Worm (Caenorhabditis elegans) whole organism, young adult: ENCODE data around the gene C16C10.9.

Experiments used
- B0035.1 ChIP-seq: sonication (generic microtip); optimal IDR thresholded peaks from 2 replicates; lab custom pipeline; 2016; ENCODE audit warnings: missing genetic modification characterization, mild to moderate bottlenecking, missing compliant biosample characterization, missing genotype, missing genetic modification reagents
- T26A5.8 ChIP-seq: sonication (generic microtip); optimal IDR thresholded peaks from 2 replicates; lab custom pipeline; 2016; ENCODE audit warnings: missing genetic modification characterization, missing compliant biosample characterization
- ama-1 ChIP-seq, 3 experiments: fragments of 150-350 bp in 1 of 3; sonication (generic microtip) in 2 of 3; optimal IDR thresholded peaks; 2 replicates each; lab custom pipeline; 2014 to 2018; ENCODE audit warnings: missing biosample characterization in 2 of 3, missing genetic modification characterization in 2 of 3, missing genetic modification reagents in 2 of 3
- cebp-1 ChIP-seq, 2 experiments: fragments of 200-800 bp in 1 of 2; sonication (Bioruptor generic) in 1 of 2; sonication (generic microtip) in 1 of 2; IDR thresholded peaks in 1 of 2; optimal IDR thresholded peaks in 1 of 2; 2 replicates each; pipeline versions ENCODE4 v1.3.6 to Lab custom; 2017 to 2022; ENCODE audit warnings: missing compliant biosample characterization in 2 of 2, missing genetic modification characterization in 2 of 2, mild to moderate bottlenecking in 1 of 2, missing genetic modification reagents in 1 of 2, moderate library complexity in 1 of 2
- efl-1 ChIP-seq: fragments of 150-350 bp; optimal IDR thresholded peaks from 2 replicates; lab custom pipeline; 2014; ENCODE audit warnings: missing biosample characterization, missing genetic modification reagents, missing genetic modification characterization
- ets-4 ChIP-seq: fragments of 200-800 bp; sonication (Bioruptor generic); optimal IDR thresholded peaks from 2 replicates; lab custom pipeline; 2018; ENCODE audit warnings: mild to moderate bottlenecking, missing genetic modification characterization, missing compliant biosample characterization
- him-1 ChIP-seq: sonication (generic microtip); optimal IDR thresholded peaks from 2 replicates; lab custom pipeline; 2016; ENCODE audit warnings: missing genotype, missing genetic modification reagents, missing genetic modification characterization, missing compliant biosample characterization
- snpc-1.1 ChIP-seq: sonication (generic microtip); optimal IDR thresholded peaks from 2 replicates; lab custom pipeline; 2017; ENCODE audit warnings: missing genetic modification characterization, mild to moderate bottlenecking, missing compliant biosample characterization, antibody characterized with exemption, moderate library complexity, missing genotype, missing genetic modification reagents; ENCODE audit not compliant: insufficient read depth
- snpc-3.4 ChIP-seq: sonication (generic microtip); optimal IDR thresholded peaks from 2 replicates; lab custom pipeline; 2017; ENCODE audit warnings: missing genetic modification characterization, mild to moderate bottlenecking, missing compliant biosample characterization, antibody characterized with exemption, moderate library complexity, missing genotype, missing genetic modification reagents
- snpc-4 ChIP-seq, 5 experiments: fragments of 150-350 bp in 1 of 5; sonication (generic microtip) in 4 of 5; optimal IDR thresholded peaks; 2 replicates each; lab custom pipeline; 2014 to 2018; ENCODE audit warnings: missing genetic modification characterization in 5 of 5, missing biosample characterization in 3 of 5, antibody characterized with exemption in 2 of 5, mild to moderate bottlenecking in 2 of 5, missing compliant biosample characterization in 2 of 5, missing genotype in 2 of 5, moderate library complexity in 2 of 5, missing genetic modification reagents in 1 of 5
- unc-62 ChIP-seq: fragments of 150-350 bp; optimal IDR thresholded peaks from 2 replicates; lab custom pipeline; 2014; ENCODE audit warnings: missing biosample characterization, missing genetic modification reagents, missing genetic modification characterization
- zim-3 ChIP-seq: sonication (generic microtip); optimal IDR thresholded peaks from 2 replicates; lab custom pipeline; 2017; ENCODE audit warnings: mild to moderate bottlenecking, missing genetic modification characterization, moderate library complexity, missing compliant biosample characterization

DNA sequence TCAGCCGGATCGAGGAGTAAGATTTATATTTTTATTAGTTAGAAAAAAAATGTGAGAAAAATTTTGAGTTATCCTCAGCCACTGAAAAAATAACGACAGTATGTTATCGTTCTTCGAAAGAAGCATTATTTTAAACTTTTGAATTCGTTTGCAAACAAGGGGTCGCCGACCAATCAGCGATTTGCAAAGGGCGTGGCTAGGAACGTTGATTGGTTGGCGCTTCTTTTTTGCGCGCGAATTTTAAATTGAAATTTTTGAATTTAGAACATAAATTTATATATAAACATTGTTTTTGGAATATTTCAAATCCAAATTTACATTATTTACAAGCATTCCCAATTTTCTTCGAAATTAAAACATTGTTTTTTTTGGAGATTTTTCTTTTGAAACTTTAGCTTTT, 14.0 kb downstream of the C16C10.9 start:
- TF ChIP-seq snpc-4 (GFP tag; optimal IDR thresholded peaks at IDR 0.05; lab: Kevin White, UChicago): no peak
- no peak for TF ChIP-seq snpc-4 (tag; optimal IDR thresholded peaks at IDR 0.05; lab: Kevin White, UChicago)
- TF ChIP-seq ets-4 (GFP tag; lab: Kevin White, UChicago): no peak
- no peak for TF ChIP-seq snpc-3.4 (tag; lab: Kevin White, UChicago)
- TF ChIP-seq cebp-1 (GFP tag; IDR thresholded peaks at IDR 0.05; lab: Robert Waterston, UW): no peak
- no peak for TF ChIP-seq cebp-1 (tag; optimal IDR thresholded peaks at IDR 0.05; lab: Kevin White, UChicago)
- no peak for TF ChIP-seq efl-1 (GFP tag; lab: Kevin White, UChicago)
- TF ChIP-seq unc-62 (GFP tag; lab: Kevin White, UChicago): no peak
- TF ChIP-seq T26A5.8 (tag; lab: Kevin White, UChicago): no peak
- TF ChIP-seq zim-3 (tag; lab: Kevin White, UChicago): no peak
- TF ChIP-seq ama-1 (optimal IDR thresholded peaks at IDR 0.05; lab: Kevin White, UChicago): no peak
- TF ChIP-seq ama-1 (GFP tag; optimal IDR thresholded peaks at IDR 0.05; lab: Kevin White, UChicago): no peak
- no peak for TF ChIP-seq snpc-1.1 (tag; lab: Kevin White, UChicago)
- no peak for TF ChIP-seq him-1 (tag; lab: Kevin White, UChicago)
- TF ChIP-seq B0035.1: no peak
